ENCODE assay signal across 5 fruit fly cellular contexts in the genomic region with DNA sequence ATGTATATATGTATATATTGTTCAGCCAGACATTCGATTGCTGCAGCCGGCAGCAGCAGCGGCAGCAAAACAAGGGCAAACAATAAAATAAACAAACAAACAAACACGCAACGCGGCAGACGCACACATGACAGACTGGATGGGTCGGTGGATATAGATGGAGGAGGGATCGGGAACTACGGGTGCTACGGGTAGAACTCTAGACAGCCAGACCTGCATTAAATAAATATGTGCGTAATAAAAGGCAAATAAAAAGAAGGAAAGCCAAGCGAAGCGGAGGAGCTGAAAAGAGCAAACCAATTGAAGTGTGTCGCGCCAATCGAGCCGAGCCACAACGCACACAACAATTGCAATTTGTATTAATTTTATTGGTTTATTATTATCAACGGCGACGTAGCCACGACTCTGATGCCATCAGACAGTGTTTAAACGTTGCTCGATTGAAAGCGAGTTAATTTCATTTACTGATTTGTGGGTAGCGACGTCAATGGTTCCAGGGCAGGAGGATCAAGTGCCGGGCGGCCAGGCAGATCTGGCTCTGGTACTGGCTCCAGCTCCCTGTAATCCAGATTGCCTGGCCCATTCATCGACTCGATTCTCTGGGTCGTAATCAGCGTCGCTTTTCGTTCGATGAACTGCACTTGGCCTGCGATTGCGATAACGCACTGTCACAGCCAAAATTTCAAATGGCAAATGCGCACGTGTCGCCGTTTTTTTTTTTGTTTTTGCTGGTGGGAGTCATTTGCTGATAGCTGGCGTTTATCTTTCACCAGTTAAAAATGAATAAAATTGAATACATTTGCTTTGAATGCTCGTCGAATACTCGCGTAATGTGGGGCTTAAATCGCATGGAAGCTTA.
A peak's percentile ranks its signal among the peaks of the same experiment; 100 is the strongest.
TF ChIP-seq lines count a peak whose summit lies in the region.

No protein-coding gene starts in this region.

- peak; percentile 6 for TF ChIP-seq CTCF in whole organism, embryonic (GFP tag; optimal IDR thresholded peaks at IDR 0.05; lab: Kevin White, UChicago)

TF ChIP-seq in whole organism, adult, 20 proteins besides CTCF, POLR2A, EP300 and RAD21:
- TF ChIP-seq Hr96 (GFP tag; optimal IDR thresholded peaks at IDR 0.05; lab: Kevin White, UChicago): peak; percentile 8
- TF ChIP-seq CG12768 (GFP tag; optimal IDR thresholded peaks at IDR 0.05; lab: Kevin White, UChicago): peak; percentile 26
- TF ChIP-seq kay (GFP tag; lab: Kevin White, UChicago; ENCODE audit: borderline replicate concordance): no peak
- TF ChIP-seq cic (GFP tag; optimal IDR thresholded peaks at IDR 0.05; lab: Kevin White, UChicago): peak; percentile 49
- TF ChIP-seq Mnt (GFP tag; optimal IDR thresholded peaks at IDR 0.05; lab: Kevin White, UChicago): peak; percentile 24

TF ChIP-seq in whole organism, embryonic, 481 proteins besides CTCF, POLR2A, EP300 and RAD21 (continues in another document):
- TF ChIP-seq CG31441 (GFP tag; IDR thresholded peaks at IDR 0.05; lab: Robert Waterston, UW) (no peak; the same call in 1 of the 2 replicates), CG6683 (GFP tag; optimal IDR thresholded peaks at IDR 0.05; lab: Kevin White, UChicago) (no peak), CG6791 (GFP tag; IDR thresholded peaks at IDR 0.05; lab: Robert Waterston, UW; ENCODE audit: partially characterized antibody) (no peak), CG1792 (GFP tag; optimal IDR thresholded peaks at IDR 0.05; lab: Kevin White, UChicago) (no peak), CG17186 (GFP tag; optimal IDR thresholded peaks at IDR 0.05; lab: Kevin White, UChicago) (no peak), CHES-1-like (GFP tag; optimal IDR thresholded peaks at IDR 0.05; lab: Kevin White, UChicago) (no peak), CG33213 (GFP tag; optimal IDR thresholded peaks at IDR 0.05; lab: Kevin White, UChicago) (no peak), PHDP (tag; optimal IDR thresholded peaks at IDR 0.05; lab: Kevin White, UChicago) (peak; percentile 43), CG4730 (GFP tag; IDR thresholded peaks at IDR 0.05; lab: Robert Waterston, UW) (no peak), CG13775 (GFP tag; optimal IDR thresholded peaks at IDR 0.05; lab: Kevin White, UChicago) (no peak), dysf (GFP tag; IDR thresholded peaks at IDR 0.05; lab: Robert Waterston, UW) (0 out of 3 replicates have a peak, but pooled peaks have one; percentile 11), gcm (GFP tag; optimal IDR thresholded peaks at IDR 0.05; lab: Kevin White, UChicago) (peak; percentile 58), cato (GFP tag; optimal IDR thresholded peaks at IDR 0.05; lab: Kevin White, UChicago; ENCODE audit: borderline replicate concordance) (no peak), sqz (GFP tag; optimal IDR thresholded peaks at IDR 0.05; lab: Kevin White, UChicago) (no peak), org-1 (GFP tag; optimal IDR thresholded peaks at IDR 0.05; lab: Kevin White, UChicago) (peak; percentile 7), H15 (GFP tag; IDR thresholded peaks at IDR 0.05; lab: Robert Waterston, UW) (no peak), yki (optimal IDR thresholded peaks at IDR 0.05; lab: Kevin White, UChicago) (no peak), nom (GFP tag; optimal IDR thresholded peaks at IDR 0.05; lab: Kevin White, UChicago) (peak; percentile 85)

TF ChIP-seq in whole organism, prepupa, 60 proteins besides CTCF, POLR2A, EP300 and RAD21 (continues in another document):
- TF ChIP-seq CG6792 (GFP tag; optimal IDR thresholded peaks at IDR 0.05; lab: Kevin White, UChicago) (peak; percentile 65), CG16779 (tag; optimal IDR thresholded peaks at IDR 0.05; lab: Kevin White, UChicago) (peak; percentile 47), CG9139 (GFP tag; optimal IDR thresholded peaks at IDR 0.05; lab: Kevin White, UChicago) (peak; percentile 83), Hr4 (GFP tag; optimal IDR thresholded peaks at IDR 0.05; lab: Kevin White, UChicago) (peak; percentile 22), cyc (GFP tag; optimal IDR thresholded peaks at IDR 0.05; lab: Kevin White, UChicago) (no peak), CG11294 (GFP tag; IDR thresholded peaks at IDR 0.05; lab: Robert Waterston, UW) (no peak), Eip93F (GFP tag; optimal IDR thresholded peaks at IDR 0.05; lab: Kevin White, UChicago) (peak; percentile 82), Lpt (GFP tag; optimal IDR thresholded peaks at IDR 0.05; lab: Kevin White, UChicago) (peak; percentile 60), CG7368 (GFP tag; optimal IDR thresholded peaks at IDR 0.05; lab: Kevin White, UChicago) (peak; percentile 67), topi (GFP tag; optimal IDR thresholded peaks at IDR 0.05; lab: Kevin White, UChicago) (peak; percentile 38), OdsH (GFP tag; optimal IDR thresholded peaks at IDR 0.05; lab: Kevin White, UChicago) (peak; percentile 46), Ets21C (GFP tag; optimal IDR thresholded peaks at IDR 0.05; lab: Kevin White, UChicago) (no peak), CG32006 (GFP tag; optimal IDR thresholded peaks at IDR 0.05; lab: Kevin White, UChicago) (peak; percentile 52), Blimp-1 (GFP tag; optimal IDR thresholded peaks at IDR 0.05; lab: Kevin White, UChicago) (peak; percentile 37), CG10669 (GFP tag; optimal IDR thresholded peaks at IDR 0.05; lab: Kevin White, UChicago) (peak; percentile 75), acj6 (GFP tag; optimal IDR thresholded peaks at IDR 0.05; lab: Kevin White, UChicago) (peak; percentile 39), esn (GFP tag; optimal IDR thresholded peaks at IDR 0.05; lab: Kevin White, UChicago) (peak; percentile 60), Met (GFP tag; optimal IDR thresholded peaks at IDR 0.05; lab: Kevin White, UChicago) (peak; percentile 38), Sox14 (GFP tag; optimal IDR thresholded peaks at IDR 0.05; lab: Kevin White, UChicago) (peak; percentile 59)

TF ChIP-seq in whole organism, pupa, 21 proteins besides CTCF, POLR2A, EP300 and RAD21 (continues in another document):
- peak; percentile 65; the same call in 1 of the 2 replicates for TF ChIP-seq CG32121 (GFP tag; IDR thresholded peaks at IDR 0.05; lab: Robert Waterston, UW)
- peak; percentile 54 for TF ChIP-seq CG8301 (tag; optimal IDR thresholded peaks at IDR 0.05; lab: Kevin White, UChicago)
- peak; percentile 65 for TF ChIP-seq CG34367 (tag; optimal IDR thresholded peaks at IDR 0.05; lab: Kevin White, UChicago)
- TF ChIP-seq CG15710 (tag; optimal IDR thresholded peaks at IDR 0.05; lab: Kevin White, UChicago): peak; percentile 61
- TF ChIP-seq Pif1A (GFP tag; optimal IDR thresholded peaks at IDR 0.05; lab: Kevin White, UChicago): peak; percentile 77
- TF ChIP-seq CG8159 (tag; optimal IDR thresholded peaks at IDR 0.05; lab: Kevin White, UChicago): peak; percentile 63
- TF ChIP-seq CG14655 (GFP tag; optimal IDR thresholded peaks at IDR 0.05; lab: Kevin White, UChicago): peak; percentile 68
- TF ChIP-seq Snoo (tag; optimal IDR thresholded peaks at IDR 0.05; lab: Kevin White, UChicago): peak; percentile 82
- peak; percentile 46 for TF ChIP-seq CG9948 (tag; optimal IDR thresholded peaks at IDR 0.05; lab: Kevin White, UChicago)
- TF ChIP-seq gl (tag; optimal IDR thresholded peaks at IDR 0.05; lab: Kevin White, UChicago): peak; percentile 87
- peak; percentile 86 for TF ChIP-seq EcR (GFP tag; optimal IDR thresholded peaks at IDR 0.05; lab: Kevin White, UChicago)
- TF ChIP-seq CG10348 (GFP tag; IDR thresholded peaks at IDR 0.05; lab: Robert Waterston, UW): no peak
- peak; percentile 91 for TF ChIP-seq CG13204 (GFP tag; optimal IDR thresholded peaks at IDR 0.05; lab: Kevin White, UChicago)
- peak; percentile 80 for TF ChIP-seq CG4496 (GFP tag; IDR thresholded peaks at IDR 0.05; lab: Robert Waterston, UW)
- TF ChIP-seq CG17806 (tag; optimal IDR thresholded peaks at IDR 0.05; lab: Kevin White, UChicago): peak; percentile 52
- peak; percentile 78 for TF ChIP-seq CG12605 (GFP tag; IDR thresholded peaks at IDR 0.05; lab: Robert Waterston, UW)
- peak; percentile 35 for TF ChIP-seq D1 (tag; optimal IDR thresholded peaks at IDR 0.05; lab: Kevin White, UChicago)
- no peak for TF ChIP-seq rn (GFP tag; IDR thresholded peaks at IDR 0.05; lab: Robert Waterston, UW)
- peak; percentile 42; the same call in 1 of the 2 replicates for TF ChIP-seq Ets98B (GFP tag; IDR thresholded peaks at IDR 0.05; lab: Robert Waterston, UW)
- TF ChIP-seq Pif1B (GFP tag; optimal IDR thresholded peaks at IDR 0.05; lab: Kevin White, UChicago): peak; percentile 80

TF ChIP-seq in whole organism, wandering third instar larva, 38 proteins besides CTCF, POLR2A, EP300 and RAD21 (continues in another document):
- TF ChIP-seq Dif (GFP tag; optimal IDR thresholded peaks at IDR 0.05; lab: Kevin White, UChicago; ENCODE audit: partially characterized antibody) (peak; percentile 20), Sp1 (GFP tag; optimal IDR thresholded peaks at IDR 0.05; lab: Kevin White, UChicago) (peak; percentile 69), jim (GFP tag; optimal IDR thresholded peaks at IDR 0.05; lab: Kevin White, UChicago) (peak; percentile 45), woc (GFP tag; optimal IDR thresholded peaks at IDR 0.05; lab: Kevin White, UChicago) (peak; percentile 60), OdsH (GFP tag; optimal IDR thresholded peaks at IDR 0.05; lab: Kevin White, UChicago) (peak; percentile 81), Vsx2 (GFP tag; optimal IDR thresholded peaks at IDR 0.05; lab: Kevin White, UChicago; ENCODE audit: partially characterized antibody) (no peak), Dfd (GFP tag; optimal IDR thresholded peaks at IDR 0.05; lab: Kevin White, UChicago) (no peak), br (GFP tag; optimal IDR thresholded peaks at IDR 0.05; lab: Kevin White, UChicago) (peak; percentile 68), h (GFP tag; optimal IDR thresholded peaks at IDR 0.05; lab: Kevin White, UChicago) (peak; percentile 84), psq (GFP tag; optimal IDR thresholded peaks at IDR 0.05; lab: Kevin White, UChicago) (peak; percentile 79), usp (GFP tag; optimal IDR thresholded peaks at IDR 0.05; lab: Kevin White, UChicago) (no peak), Abd-B (GFP tag; optimal IDR thresholded peaks at IDR 0.05; lab: Kevin White, UChicago) (no peak), foxo (GFP tag; optimal IDR thresholded peaks at IDR 0.05; lab: Kevin White, UChicago) (peak in 1 of 2 experiments; percentile 58), Rel (GFP tag; optimal IDR thresholded peaks at IDR 0.05; lab: Kevin White, UChicago) (no peak), Rel (tag; optimal IDR thresholded peaks at IDR 0.05; lab: Kevin White, UChicago) (peak; percentile 23), sv (GFP tag; optimal IDR thresholded peaks at IDR 0.05; lab: Kevin White, UChicago) (no peak), Hnf4 (GFP tag; optimal IDR thresholded peaks at IDR 0.05; lab: Kevin White, UChicago) (peak; percentile 56), HLH106 (tag; optimal IDR thresholded peaks at IDR 0.05; lab: Kevin White, UChicago) (peak; percentile 42), pan (optimal IDR thresholded peaks at IDR 0.05; lab: Kevin White, UChicago) (no peak), dmrt93B (GFP tag; optimal IDR thresholded peaks at IDR 0.05; lab: Kevin White, UChicago) (peak; percentile 48), tai (GFP tag; optimal IDR thresholded peaks at IDR 0.05; lab: Kevin White, UChicago) (peak; percentile 76), ey (GFP tag; optimal IDR thresholded peaks at IDR 0.05; lab: Kevin White, UChicago) (peak; percentile 42), brk (GFP tag; optimal IDR thresholded peaks at IDR 0.05; lab: Kevin White, UChicago) (peak; percentile 4), sage (GFP tag; optimal IDR thresholded peaks at IDR 0.05; lab: Kevin White, UChicago) (peak; percentile 33)
